Worm (Caenorhabditis elegans): Measurements from ENCODE around the gene fbxc-22.

DNA sequence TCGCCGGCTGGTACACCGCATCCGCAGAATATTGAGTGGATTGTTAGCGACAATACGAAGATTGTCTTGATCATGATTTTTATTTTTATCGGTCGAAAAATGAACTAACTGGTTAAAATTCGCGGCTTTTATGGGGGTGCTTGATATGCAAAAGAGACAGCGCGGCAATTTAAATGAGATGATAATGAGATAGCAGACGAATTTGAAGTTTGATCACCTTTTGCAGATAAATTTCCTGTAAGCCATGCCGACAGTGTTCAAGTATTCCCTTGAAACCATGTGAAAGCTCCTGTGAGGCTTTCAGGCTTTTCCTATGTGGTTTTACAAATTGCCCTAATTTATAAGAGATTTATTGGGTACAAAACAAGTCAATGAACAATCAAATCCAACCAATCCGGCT is 44.7 kb downstream of the fbxc-22 start, which contains the start of gene ZC204.17:
- TF ChIP-seq tlp-1 (tag; optimal IDR thresholded peaks at IDR 0.05), result no peak
- no peak for TF ChIP-seq ceh-82 (tag; optimal IDR thresholded peaks at IDR 0.05)
- TF ChIP-seq jun-1 (tag; optimal IDR thresholded peaks at IDR 0.05), result no peak
- TF ChIP-seq nhr-11 (tag; optimal IDR thresholded peaks at IDR 0.05), result no peak
- no peak for TF ChIP-seq mdl-1 (tag; optimal IDR thresholded peaks at IDR 0.05)
- no peak for TF ChIP-seq zip-4 (GFP tag; optimal IDR thresholded peaks at IDR 0.05)
- TF ChIP-seq pqm-1 (tag; optimal IDR thresholded peaks at IDR 0.05), result no peak
- no peak for TF ChIP-seq pax-3 (tag; optimal IDR thresholded peaks at IDR 0.05)
- TF ChIP-seq C34B4.2 (tag; optimal IDR thresholded peaks at IDR 0.05), result no peak

Data from whole organism, L1 larva.